Worm (Caenorhabditis elegans) whole organism, L4 larva: ENCODE results near the gene lrpc-1.

Experiments used
- F26F4.8 ChIP-seq: fragments of 200-800 bp; sonication (Bioruptor generic); conservative IDR thresholded peaks from 2 replicates; pipeline ENCODE4 v1.3.6; 2022; ENCODE audit warnings: missing genetic modification characterization, missing compliant biosample characterization
- F37D6.2 ChIP-seq: sonication (generic microtip); optimal IDR thresholded peaks from 2 replicates; lab custom pipeline; 2016; ENCODE audit warnings: mild to moderate bottlenecking, missing genetic modification characterization, missing compliant biosample characterization
- F49E8.2 ChIP-seq: sonication (generic microtip); optimal IDR thresholded peaks from 2 replicates; lab custom pipeline; 2016; ENCODE audit warnings: missing compliant biosample characterization, mild to moderate bottlenecking, missing genetic modification characterization, borderline replicate concordance
- T20F7.1 ChIP-seq: fragments of 200-800 bp; sonication (Bioruptor generic); optimal IDR thresholded peaks from 2 replicates; lab custom pipeline; 2018; ENCODE audit warnings: mild to moderate bottlenecking, missing genetic modification characterization, missing compliant biosample characterization
- T26A8.4 ChIP-seq: fragments of 200-800 bp; sonication (Bioruptor generic); IDR thresholded peaks from 2 replicates; pipeline ENCODE4 v1.3.6; 2022; ENCODE audit warnings: missing genetic modification characterization, missing compliant biosample characterization
- Y105C5A.15 ChIP-seq: fragments of 200-800 bp; sonication (Bioruptor generic); IDR thresholded peaks from 2 replicates; pipeline ENCODE4 v1.3.6; 2022; ENCODE audit warnings: missing genetic modification characterization, missing compliant biosample characterization
- Y75B8A.6 ChIP-seq: fragments of 200-800 bp; sonication (Bioruptor generic); IDR thresholded peaks from 2 replicates; pipeline ENCODE4 v1.3.6; 2022; ENCODE audit warnings: missing genetic modification reagents, missing genetic modification characterization, missing compliant biosample characterization
- ZK337.2 ChIP-seq: fragments of 200-800 bp; sonication (Bioruptor generic); IDR thresholded peaks from 2 replicates; pipeline ENCODE4 v1.3.6; 2022; ENCODE audit warnings: missing genetic modification reagents, missing genetic modification characterization, missing compliant biosample characterization
- ZK546.5 ChIP-seq, 2 experiments: sonication (generic microtip); optimal IDR thresholded peaks; 2 replicates each; lab custom pipeline; 2017; ENCODE audit warnings: missing biosample characterization in 2 of 2, missing genetic modification characterization in 2 of 2
- aha-1 ChIP-seq: fragments of 150-350 bp; peaks from one replicate; lab custom pipeline; 2014; ENCODE audit warnings: missing biosample characterization, missing genetic modification characterization
- aly-2 ChIP-seq: sonication (generic microtip); optimal IDR thresholded peaks from 2 replicates; lab custom pipeline; 2018; ENCODE audit warnings: missing biosample characterization, missing genetic modification characterization
- ceh-32 ChIP-seq: sonication (generic microtip); optimal IDR thresholded peaks from 2 replicates; lab custom pipeline; 2016; ENCODE audit warnings: mild to moderate bottlenecking, missing genetic modification characterization, missing compliant biosample characterization; ENCODE audit not compliant: poor library complexity
- ceh-62 ChIP-seq: sonication (generic microtip); optimal IDR thresholded peaks from 2 replicates; lab custom pipeline; 2017; ENCODE audit warnings: missing biosample characterization, missing genetic modification characterization
- ctbp-1 ChIP-seq: fragments of 200-800 bp; sonication (Bioruptor generic); IDR thresholded peaks from 2 replicates; pipeline ENCODE4 v1.3.6; 2022; ENCODE audit warnings: missing genetic modification reagents, missing genetic modification characterization, missing compliant biosample characterization
- daf-16 ChIP-seq, 3 experiments: sonication (generic microtip); optimal IDR thresholded peaks; 2 replicates each; lab custom pipeline; 2016 to 2017; ENCODE audit warnings: missing genetic modification characterization in 3 of 3, missing genetic modification reagents in 3 of 3, mild to moderate bottlenecking in 2 of 3, missing compliant biosample characterization in 2 of 3, missing biosample characterization in 1 of 3, moderate library complexity in 1 of 3
- daf-8 ChIP-seq: fragments of 200-800 bp; sonication (Bioruptor generic); IDR thresholded peaks from 2 replicates; pipeline ENCODE4 v1.3.6; 2022; ENCODE audit warnings: missing genetic modification characterization, missing compliant biosample characterization
- dmd-9 ChIP-seq: fragments of 200-800 bp; sonication (Bioruptor generic); IDR thresholded peaks from 2 replicates; pipeline ENCODE4 v1.3.6; 2022; ENCODE audit warnings: missing genetic modification reagents, missing genetic modification characterization, missing compliant biosample characterization
- dpl-1 ChIP-seq: fragments of 150-350 bp; optimal IDR thresholded peaks from 2 replicates; lab custom pipeline; 2014; ENCODE audit warnings: missing biosample characterization, missing genetic modification reagents, missing genetic modification characterization
- duxl-1 ChIP-seq: sonication (generic microtip); optimal IDR thresholded peaks from 2 replicates; lab custom pipeline; 2016; ENCODE audit warnings: mild to moderate bottlenecking, missing genetic modification characterization, moderate library complexity, missing compliant biosample characterization; ENCODE audit not compliant: poor library complexity
- dve-1 ChIP-seq: sonication (generic microtip); optimal IDR thresholded peaks from 2 replicates; lab custom pipeline; 2017; ENCODE audit warnings: antibody characterized with exemption, mild to moderate bottlenecking, missing genetic modification characterization, missing compliant biosample characterization; ENCODE audit not compliant: insufficient read depth
- fos-1 ChIP-seq: fragments of 150-350 bp; optimal IDR thresholded peaks from 2 replicates; lab custom pipeline; 2014; ENCODE audit warnings: missing biosample characterization, missing genetic modification characterization
- hlh-11 ChIP-seq: fragments of 200-800 bp; sonication (Bioruptor generic); optimal IDR thresholded peaks from 2 replicates; lab custom pipeline; 2018; ENCODE audit warnings: mild to moderate bottlenecking, missing genetic modification characterization, missing compliant biosample characterization
- hlh-30 ChIP-seq: sonication (generic microtip); optimal IDR thresholded peaks from 2 replicates; lab custom pipeline; 2017; ENCODE audit warnings: antibody characterized with exemption, mild to moderate bottlenecking, missing genetic modification characterization, missing compliant biosample characterization; ENCODE audit not compliant: insufficient read depth
- jun-1 ChIP-seq: fragments of 150-350 bp; optimal IDR thresholded peaks from 2 replicates; lab custom pipeline; 2014; ENCODE audit warnings: missing biosample characterization, missing genetic modification reagents, missing genetic modification characterization
- lim-7 ChIP-seq: fragments of 200-800 bp; sonication (Bioruptor generic); IDR thresholded peaks from 2 replicates; pipeline ENCODE4 v1.3.6; 2022; ENCODE audit warnings: missing genetic modification characterization, missing compliant biosample characterization
- lin-13 ChIP-seq: fragments of 150-350 bp; optimal IDR thresholded peaks from 2 replicates; lab custom pipeline; 2014; ENCODE audit warnings: missing biosample characterization, missing genetic modification reagents, missing genetic modification characterization
- lin-38 ChIP-seq: fragments of 200-800 bp; sonication (Bioruptor generic); IDR thresholded peaks from 2 replicates; pipeline ENCODE4 v1.3.6; 2022; ENCODE audit warnings: missing genetic modification reagents, missing genetic modification characterization, missing compliant biosample characterization
- lin-39 ChIP-seq: fragments of 150-350 bp; optimal IDR thresholded peaks from 2 replicates; lab custom pipeline; 2014; ENCODE audit warnings: missing biosample characterization, missing genetic modification reagents, missing genetic modification characterization
- lir-3 ChIP-seq: sonication (generic microtip); optimal IDR thresholded peaks from 2 replicates; lab custom pipeline; 2016; ENCODE audit warnings: mild to moderate bottlenecking, missing genetic modification characterization, missing compliant biosample characterization
- lsy-2 ChIP-seq, 2 experiments: fragments of 150-350 bp in 1 of 2; sonication (generic microtip) in 1 of 2; optimal IDR thresholded peaks; 2 replicates each; lab custom pipeline; 2014 to 2017; ENCODE audit warnings: missing biosample characterization in 2 of 2, missing genetic modification characterization in 2 of 2
- madf-9 ChIP-seq: fragments of 200-800 bp; sonication (Bioruptor generic); conservative IDR thresholded peaks from 2 replicates; pipeline ENCODE4 v1.3.6; 2022; ENCODE audit warnings: missing genetic modification reagents, missing genetic modification characterization, missing compliant biosample characterization
- mdl-1 ChIP-seq, 2 experiments: fragments of 150-350 bp in 1 of 2; sonication (generic microtip) in 1 of 2; optimal IDR thresholded peaks; 2 replicates each; lab custom pipeline; 2014 to 2017; ENCODE audit warnings: missing biosample characterization in 2 of 2, missing genetic modification characterization in 2 of 2
- mep-1 ChIP-seq: fragments of 150-350 bp; sonication (generic microtip); optimal IDR thresholded peaks from 3 replicates; lab custom pipeline; 2014; ENCODE audit warnings: missing biosample characterization, missing genetic modification characterization
- mxl-2 ChIP-seq: fragments of 200-800 bp; sonication (Bioruptor generic); conservative IDR thresholded peaks from 2 replicates; pipeline ENCODE4 v1.3.6; 2022; ENCODE audit warnings: missing genetic modification reagents, missing genetic modification characterization, missing compliant biosample characterization
- nhr-237 ChIP-seq: sonication (generic microtip); optimal IDR thresholded peaks from 2 replicates; lab custom pipeline; 2017; ENCODE audit warnings: missing biosample characterization, missing genetic modification characterization
- nhr-25 ChIP-seq: sonication (generic microtip); optimal IDR thresholded peaks from 2 replicates; lab custom pipeline; 2017; ENCODE audit warnings: missing genetic modification characterization, mild to moderate bottlenecking, missing compliant biosample characterization, antibody characterized with exemption, moderate library complexity, borderline replicate concordance; ENCODE audit not compliant: insufficient read depth
- nhr-28 ChIP-seq: fragments of 150-350 bp; optimal IDR thresholded peaks from 2 replicates; lab custom pipeline; 2014; ENCODE audit warnings: missing biosample characterization, missing genetic modification characterization
- nhr-48 ChIP-seq: sonication (generic microtip); optimal IDR thresholded peaks from 2 replicates; lab custom pipeline; 2016; ENCODE audit warnings: mild to moderate bottlenecking, missing genetic modification characterization, missing compliant biosample characterization
- php-3 ChIP-seq: fragments of 200-800 bp; sonication (Bioruptor generic); IDR thresholded peaks from 2 replicates; pipeline ENCODE4 v1.3.6; 2022; ENCODE audit warnings: missing genetic modification reagents, missing genetic modification characterization, missing compliant biosample characterization
- pqm-1 ChIP-seq: sonication (generic microtip); optimal IDR thresholded peaks from 2 replicates; lab custom pipeline; 2017; ENCODE audit warnings: missing biosample characterization, missing genetic modification characterization
- rbr-2 ChIP-seq: sonication (generic microtip); optimal IDR thresholded peaks from 2 replicates; lab custom pipeline; 2016; ENCODE audit warnings: missing genotype, missing genetic modification characterization, missing compliant biosample characterization
- skn-1 ChIP-seq: fragments of 150-350 bp; optimal IDR thresholded peaks from 2 replicates; lab custom pipeline; 2014; ENCODE audit warnings: missing biosample characterization, missing genetic modification characterization
- tra-1 ChIP-seq: fragments of 200-800 bp; sonication (Bioruptor generic); IDR thresholded peaks from 2 replicates; pipeline ENCODE4 v1.3.6; 2022; ENCODE audit warnings: missing genetic modification reagents, missing genetic modification characterization, missing compliant biosample characterization
- vab-7 ChIP-seq: fragments of 200-800 bp; sonication (Bioruptor generic); IDR thresholded peaks from 2 replicates; pipeline ENCODE4 v1.3.6; 2022; ENCODE audit warnings: missing genetic modification reagents, missing genetic modification characterization, missing compliant biosample characterization
- zfp-3 ChIP-seq: fragments of 200-800 bp; sonication (Bioruptor generic); conservative IDR thresholded peaks from 2 replicates; pipeline ENCODE4 v1.3.6; 2022; ENCODE audit warnings: missing genetic modification reagents, missing genetic modification characterization, missing compliant biosample characterization
- ztf-7 ChIP-seq: fragments of 150-350 bp; optimal IDR thresholded peaks from 2 replicates; lab custom pipeline; 2014; ENCODE audit warnings: missing biosample characterization, missing genetic modification characterization

The lrpc-1 gene

DNA sequence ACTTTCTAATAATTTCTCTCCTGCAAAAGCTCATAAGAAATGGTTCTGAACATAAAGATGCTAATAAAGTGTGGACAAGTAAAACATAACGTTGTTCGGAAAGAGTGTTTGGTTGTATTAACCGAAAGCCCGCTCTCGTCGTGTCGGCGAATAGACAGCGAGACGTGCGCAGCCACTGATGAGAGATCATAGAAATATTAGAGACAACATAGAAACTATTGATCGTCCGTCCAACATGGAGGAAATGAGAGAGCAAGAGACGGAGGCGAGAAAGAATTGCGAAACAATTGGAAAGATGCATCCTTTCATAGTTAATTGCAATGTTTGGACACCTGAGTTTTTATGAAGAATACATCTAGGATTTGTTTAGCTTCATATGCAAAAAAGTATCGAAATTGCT lies 32.5 kb downstream of the lrpc-1 start (continued):
- TF ChIP-seq daf-16 (GFP tag; optimal IDR thresholded peaks at IDR 0.05; lab: Kevin White, UChicago) (no peak), daf-16 (tag; optimal IDR thresholded peaks at IDR 0.05; lab: Kevin White, UChicago) (peak; percentile 62), hlh-11 (tag; lab: Kevin White, UChicago) (peak; percentile 40), hlh-30 (tag; lab: Kevin White, UChicago) (peak; percentile 41), dpl-1 (GFP tag; lab: Kevin White, UChicago) (peak; percentile 43), Y105C5A.15 (GFP tag; lab: Robert Waterston, UW) (no peak), skn-1 (no peak), F26F4.8 (GFP tag; lab: Robert Waterston, UW) (no peak), fos-1 (tag; lab: Kevin White, UChicago) (no peak), duxl-1 (tag; lab: Kevin White, UChicago) (no peak), nhr-28 (tag; lab: Kevin White, UChicago) (peak; percentile 49), T20F7.1 (GFP tag; lab: Kevin White, UChicago) (no peak), lsy-2 (tag; optimal IDR thresholded peaks at IDR 0.05; lab: Kevin White, UChicago) (peak; percentile 41 to 81)
- TF ChIP-seq, all 104 proteins: peak for 17

DNA sequence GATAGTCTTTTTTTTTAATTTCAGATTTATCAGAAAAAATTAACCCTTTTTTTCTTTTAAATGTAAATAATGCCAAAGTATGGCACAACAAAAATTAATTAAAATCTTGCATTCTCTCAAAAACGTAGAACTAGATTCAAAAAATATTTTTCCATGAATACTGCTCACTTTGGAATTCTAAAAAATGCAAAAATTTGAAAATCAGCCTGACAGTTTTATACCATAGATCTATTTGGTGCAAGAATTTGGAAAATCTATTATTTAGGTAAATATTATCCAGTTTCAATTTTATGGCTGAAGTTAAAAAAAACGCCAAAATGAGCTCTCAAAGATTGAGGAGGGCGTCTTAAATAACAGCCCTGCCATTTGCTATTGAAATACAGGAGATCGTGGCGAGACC lies 33.3 kb downstream of the lrpc-1 start:
- TF ChIP-seq daf-8 (GFP tag; lab: Robert Waterston, UW), result no peak
- TF ChIP-seq jun-1 (tag; lab: Kevin White, UChicago), result no peak
- TF ChIP-seq dmd-9, result no peak
- TF ChIP-seq mdl-1 (tag; optimal IDR thresholded peaks at IDR 0.05; lab: Kevin White, UChicago), result no peak
- peak; percentile 94 for TF ChIP-seq aha-1
- no peak for TF ChIP-seq zfp-3 (GFP tag; lab: Robert Waterston, UW)
- no peak for TF ChIP-seq dve-1

DNA sequence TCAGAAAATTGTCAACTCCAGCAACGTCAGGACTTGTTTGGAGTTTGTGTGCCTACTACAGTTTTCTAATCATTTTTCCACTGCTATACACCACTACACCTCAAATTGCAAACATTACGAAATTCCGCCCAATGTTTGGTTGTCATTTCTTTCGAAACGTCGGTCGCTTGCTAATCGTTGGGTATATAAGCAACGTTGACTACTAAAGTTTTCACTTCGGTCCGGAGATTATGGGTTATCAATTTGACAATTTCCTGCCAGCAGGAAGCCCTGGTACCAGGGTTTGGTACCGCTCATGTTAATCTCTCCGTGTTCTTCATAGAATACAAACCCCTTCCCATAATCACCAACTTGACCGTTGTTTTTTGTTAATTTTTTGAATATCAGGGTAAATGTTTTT lies 37.0 kb downstream of the lrpc-1 start:
- TF ChIP-seq skn-1 (no peak), ztf-7 (tag; lab: Kevin White, UChicago) (peak; percentile 58), rbr-2 (tag; lab: Kevin White, UChicago) (peak; percentile 36), aha-1 (peak; percentile 98), aly-2 (no peak), lir-3 (tag; lab: Kevin White, UChicago) (no peak), T26A8.4 (GFP tag; lab: Robert Waterston, UW) (peak; percentile 80), ceh-62 (no peak), F26F4.8 (GFP tag; lab: Robert Waterston, UW) (no peak), nhr-25 (tag; lab: Kevin White, UChicago) (no peak), mep-1 (tag; lab: Kevin White, UChicago) (peak; percentile 61), tra-1 (0 out of 2 replicates have a peak, but pooled peaks have one; percentile 18), nhr-48 (peak; percentile 55), pqm-1 (peak; percentile 47), duxl-1 (tag; lab: Kevin White, UChicago) (no peak), lin-39 (tag; lab: Kevin White, UChicago) (no peak), Y75B8A.6 (GFP tag; lab: Robert Waterston, UW) (no peak), vab-7 (GFP tag; lab: Robert Waterston, UW) (no peak), ceh-32 (tag; lab: Kevin White, UChicago) (no peak), ZK337.2 (GFP tag; lab: Robert Waterston, UW) (no peak), lin-13 (GFP tag; lab: Kevin White, UChicago) (peak; percentile 23), lin-38 (GFP tag; lab: Robert Waterston, UW) (peak; percentile 54), mxl-2 (GFP tag; lab: Robert Waterston, UW) (no peak), hlh-30 (tag; lab: Kevin White, UChicago) (peak; percentile 17), F37D6.2 (tag; lab: Kevin White, UChicago) (no peak), lim-7 (no peak), F49E8.2 (no peak), madf-9 (GFP tag; lab: Robert Waterston, UW) (no peak), php-3 (GFP tag; lab: Robert Waterston, UW) (0 out of 2 replicates have a peak, but pooled peaks have one; percentile 25), nhr-237 (tag; lab: Kevin White, UChicago) (no peak), ctbp-1 (0 out of 2 replicates have a peak, but pooled peaks have one; percentile 10), dmd-9 (no peak), ZK546.5 (tag; optimal IDR thresholded peaks at IDR 0.05; lab: Kevin White, UChicago) (no peak), jun-1 (tag; lab: Kevin White, UChicago) (no peak), fos-1 (tag; lab: Kevin White, UChicago) (no peak)
